Fruit fly (Drosophila melanogaster): ENCODE data around the gene p115.

- TF ChIP-seq CG6808 (GFP tag; optimal IDR thresholded peaks at IDR 0.05), result no peak
- TF ChIP-seq esn (GFP tag; optimal IDR thresholded peaks at IDR 0.05), result peak; percentile 10
- TF ChIP-seq Lpt (GFP tag; optimal IDR thresholded peaks at IDR 0.05), result no peak
- TF ChIP-seq Hr39 (GFP tag; optimal IDR thresholded peaks at IDR 0.05), result no peak
- no peak for TF ChIP-seq Gug (GFP tag; IDR thresholded peaks at IDR 0.05)
- TF ChIP-seq Ets96B (tag; optimal IDR thresholded peaks at IDR 0.05), result no peak
- no peak for TF ChIP-seq CG4318 (GFP tag; optimal IDR thresholded peaks at IDR 0.05)
- TF ChIP-seq dac (GFP tag; optimal IDR thresholded peaks at IDR 0.05), result no peak
- TF ChIP-seq Hr4 (GFP tag; optimal IDR thresholded peaks at IDR 0.05), result no peak
- no peak for TF ChIP-seq spab (GFP tag; optimal IDR thresholded peaks at IDR 0.05)
- TF ChIP-seq CG15336 (GFP tag; IDR thresholded peaks at IDR 0.05), result no peak
Observed at dm6 chrX:7911983-7912630, 18.3 kb downstream of the p115 start, which contains the start of gene snz.

Data from whole organism, prepupa.